Worm (Caenorhabditis elegans) whole organism, young adult: ENCODE results near the gene F20B6.4.
A peak's percentile ranks its signal among the peaks of the same experiment; 100 is the strongest.

Experiments used
- B0035.1 ChIP-seq: sonication (generic microtip); optimal IDR thresholded peaks from 2 replicates; lab custom pipeline; 2016; ENCODE audit warnings: missing genetic modification characterization, mild to moderate bottlenecking, missing compliant biosample characterization, missing genotype, missing genetic modification reagents
- F22D6.2 ChIP-seq: sonication (generic microtip); optimal IDR thresholded peaks from 2 replicates; lab custom pipeline; 2016; ENCODE audit warnings: mild to moderate bottlenecking, missing genetic modification characterization, missing compliant biosample characterization
- F33H1.4 ChIP-seq: fragments of 200-800 bp; sonication (Bioruptor generic); IDR thresholded peaks from 2 replicates; pipeline ENCODE4 v1.3.6; 2022; ENCODE audit warnings: missing genetic modification reagents, missing genetic modification characterization, missing compliant biosample characterization
- T26A5.8 ChIP-seq: sonication (generic microtip); optimal IDR thresholded peaks from 2 replicates; lab custom pipeline; 2016; ENCODE audit warnings: missing genetic modification characterization, missing compliant biosample characterization
- Y67H2A.10 ChIP-seq: fragments of 200-800 bp; sonication (Bioruptor generic); conservative IDR thresholded peaks from 2 replicates; pipeline ENCODE4 v1.3.6; 2022; ENCODE audit warnings: missing genetic modification reagents, missing genetic modification characterization, missing compliant biosample characterization
- Y95B8A.8 ChIP-seq: fragments of 200-800 bp; sonication (Bioruptor generic); IDR thresholded peaks from 2 replicates; pipeline ENCODE4 v1.3.6; 2022; ENCODE audit warnings: missing genetic modification reagents, missing genetic modification characterization, missing compliant biosample characterization
- ama-1 ChIP-seq, 3 experiments: fragments of 150-350 bp in 1 of 3; sonication (generic microtip) in 2 of 3; optimal IDR thresholded peaks; 2 replicates each; lab custom pipeline; 2014 to 2018; ENCODE audit warnings: missing biosample characterization in 2 of 3, missing genetic modification characterization in 2 of 3, missing genetic modification reagents in 2 of 3
- aptf-2 ChIP-seq: fragments of 200-800 bp; sonication (Bioruptor generic); conservative IDR thresholded peaks from 2 replicates; pipeline ENCODE4 v1.3.6; 2022; ENCODE audit warnings: missing genetic modification reagents, missing genetic modification characterization, missing compliant biosample characterization
- attf-5 ChIP-seq: fragments of 200-800 bp; sonication (Bioruptor generic); optimal IDR thresholded peaks from 2 replicates; lab custom pipeline; 2018; ENCODE audit warnings: mild to moderate bottlenecking, missing genetic modification characterization, missing compliant biosample characterization
- bed-2 ChIP-seq: fragments of 200-800 bp; sonication (Bioruptor generic); IDR thresholded peaks from 2 replicates; pipeline ENCODE4 v1.3.6; 2022; ENCODE audit warnings: missing genetic modification reagents, missing genetic modification characterization, missing compliant biosample characterization
- ccch-3 ChIP-seq: fragments of 200-800 bp; sonication (Bioruptor generic); optimal IDR thresholded peaks from 2 replicates; lab custom pipeline; 2018; ENCODE audit warnings: mild to moderate bottlenecking, missing genetic modification characterization, missing compliant biosample characterization
- cebp-1 ChIP-seq, 2 experiments: fragments of 200-800 bp in 1 of 2; sonication (Bioruptor generic) in 1 of 2; sonication (generic microtip) in 1 of 2; IDR thresholded peaks in 1 of 2; optimal IDR thresholded peaks in 1 of 2; 2 replicates each; pipeline versions ENCODE4 v1.3.6 to Lab custom; 2017 to 2022; ENCODE audit warnings: missing compliant biosample characterization in 2 of 2, missing genetic modification characterization in 2 of 2, mild to moderate bottlenecking in 1 of 2, missing genetic modification reagents in 1 of 2, moderate library complexity in 1 of 2
- ceh-40 ChIP-seq: fragments of 200-800 bp; sonication (Bioruptor generic); IDR thresholded peaks from 2 replicates; pipeline ENCODE4 v1.3.6; 2022; ENCODE audit warnings: missing genetic modification characterization, missing compliant biosample characterization
- ceh-91 ChIP-seq: fragments of 200-800 bp; sonication (Bioruptor generic); IDR thresholded peaks from 2 replicates; pipeline ENCODE4 v1.3.6; 2022; ENCODE audit warnings: missing genetic modification reagents, missing genetic modification characterization, missing compliant biosample characterization
- chd-7 ChIP-seq: sonication (generic microtip); optimal IDR thresholded peaks from 2 replicates; lab custom pipeline; 2016; ENCODE audit warnings: mild to moderate bottlenecking, missing genetic modification characterization, moderate library complexity, missing compliant biosample characterization
- dox-1 ChIP-seq: fragments of 200-800 bp; sonication (Bioruptor generic); IDR thresholded peaks from 2 replicates; pipeline ENCODE4 v1.3.6; 2022; ENCODE audit warnings: missing genetic modification reagents, missing genetic modification characterization, missing compliant biosample characterization
- efl-1 ChIP-seq: fragments of 150-350 bp; optimal IDR thresholded peaks from 2 replicates; lab custom pipeline; 2014; ENCODE audit warnings: missing biosample characterization, missing genetic modification reagents, missing genetic modification characterization
- egrh-3 ChIP-seq: fragments of 200-800 bp; sonication (Bioruptor generic); IDR thresholded peaks from 2 replicates; pipeline ENCODE4 v1.3.6; 2022; ENCODE audit warnings: missing genetic modification reagents, missing genetic modification characterization, missing compliant biosample characterization
- ekl-4 ChIP-seq: fragments of 200-800 bp; sonication (Bioruptor generic); IDR thresholded peaks from 2 replicates; pipeline ENCODE4 v1.3.6; 2022; ENCODE audit warnings: missing genetic modification reagents, missing genetic modification characterization, missing compliant biosample characterization
- hmg-1.2 ChIP-seq: fragments of 200-800 bp; sonication (Bioruptor generic); IDR thresholded peaks from 2 replicates; pipeline ENCODE4 v1.3.6; 2022; ENCODE audit warnings: missing genetic modification reagents, missing genetic modification characterization, missing compliant biosample characterization
- hrde-1 ChIP-seq: sonication (generic microtip); optimal IDR thresholded peaks from 2 replicates; lab custom pipeline; 2016; ENCODE audit warnings: missing genetic modification characterization, mild to moderate bottlenecking, missing compliant biosample characterization, moderate library complexity, missing genotype, missing genetic modification reagents, borderline replicate concordance
- lag-1 ChIP-seq: fragments of 200-800 bp; sonication (Bioruptor generic); IDR thresholded peaks from 2 replicates; pipeline ENCODE4 v1.3.6; 2022; ENCODE audit warnings: missing genetic modification reagents, missing genetic modification characterization, missing compliant biosample characterization
- let-607 ChIP-seq, 2 experiments: fragments of 200-800 bp in 1 of 2; sonication (Bioruptor generic) in 1 of 2; sonication (generic microtip) in 1 of 2; optimal IDR thresholded peaks; 2 replicates each; lab custom pipeline; 2016 to 2018; ENCODE audit warnings: mild to moderate bottlenecking in 2 of 2, missing compliant biosample characterization in 2 of 2, missing genetic modification characterization in 2 of 2, moderate library complexity in 2 of 2, missing genotype in 1 of 2
- lin-54 ChIP-seq: fragments of 200-800 bp; sonication (Bioruptor generic); optimal IDR thresholded peaks from 2 replicates; lab custom pipeline; 2018; ENCODE audit warnings: mild to moderate bottlenecking, missing genetic modification characterization, missing compliant biosample characterization
- madf-10 ChIP-seq: sonication (generic microtip); optimal IDR thresholded peaks from 2 replicates; lab custom pipeline; 2016; ENCODE audit warnings: mild to moderate bottlenecking, missing genetic modification characterization, missing compliant biosample characterization
- nfya-1 ChIP-seq: sonication (generic microtip); optimal IDR thresholded peaks from 2 replicates; lab custom pipeline; 2017; ENCODE audit warnings: antibody characterized with exemption, missing compliant biosample characterization, missing genetic modification characterization, borderline replicate concordance; ENCODE audit not compliant: insufficient read depth
- nhr-90 ChIP-seq: sonication (generic microtip); optimal IDR thresholded peaks from 2 replicates; lab custom pipeline; 2016; ENCODE audit warnings: missing genotype, mild to moderate bottlenecking, missing genetic modification characterization, missing compliant biosample characterization
- pha-4 ChIP-seq: fragments of 150-350 bp; sonication (generic microtip); optimal IDR thresholded peaks from 2 replicates; lab custom pipeline; 2014; ENCODE audit warnings: missing biosample characterization, missing genetic modification reagents, missing genetic modification characterization
- rcor-1 ChIP-seq: fragments of 200-800 bp; sonication (Bioruptor generic); IDR thresholded peaks from 2 replicates; pipeline ENCODE4 v1.3.6; 2022; ENCODE audit warnings: missing genetic modification reagents, missing genetic modification characterization, missing compliant biosample characterization
- sea-2 ChIP-seq: fragments of 200-800 bp; sonication (Bioruptor generic); IDR thresholded peaks from 2 replicates; pipeline ENCODE4 v1.3.6; 2022; ENCODE audit warnings: missing genetic modification characterization, missing compliant biosample characterization
- snpc-1.1 ChIP-seq: sonication (generic microtip); optimal IDR thresholded peaks from 2 replicates; lab custom pipeline; 2017; ENCODE audit warnings: missing genetic modification characterization, mild to moderate bottlenecking, missing compliant biosample characterization, antibody characterized with exemption, moderate library complexity, missing genotype, missing genetic modification reagents; ENCODE audit not compliant: insufficient read depth
- snpc-3.4 ChIP-seq: sonication (generic microtip); optimal IDR thresholded peaks from 2 replicates; lab custom pipeline; 2017; ENCODE audit warnings: missing genetic modification characterization, mild to moderate bottlenecking, missing compliant biosample characterization, antibody characterized with exemption, moderate library complexity, missing genotype, missing genetic modification reagents
- tbp1 ChIP-seq: fragments of 200-800 bp; sonication (Bioruptor generic); optimal IDR thresholded peaks from 2 replicates; lab custom pipeline; 2018; ENCODE audit warnings: mild to moderate bottlenecking, missing genetic modification characterization, missing compliant biosample characterization
- tbx-9 ChIP-seq: sonication (generic microtip); optimal IDR thresholded peaks from 2 replicates; lab custom pipeline; 2016; ENCODE audit warnings: borderline replicate concordance, missing genetic modification characterization, inconsistent platforms, missing compliant biosample characterization
- tlf-1 ChIP-seq: fragments of 200-800 bp; sonication (Bioruptor generic); optimal IDR thresholded peaks from 2 replicates; lab custom pipeline; 2018; ENCODE audit warnings: mild to moderate bottlenecking, missing genetic modification characterization, missing compliant biosample characterization
- xnd-1 ChIP-seq: sonication (generic microtip); optimal IDR thresholded peaks from 2 replicates; lab custom pipeline; 2016; ENCODE audit warnings: missing genotype, missing genetic modification reagents, missing genetic modification characterization, missing compliant biosample characterization
- zim-3 ChIP-seq: sonication (generic microtip); optimal IDR thresholded peaks from 2 replicates; lab custom pipeline; 2017; ENCODE audit warnings: mild to moderate bottlenecking, missing genetic modification characterization, moderate library complexity, missing compliant biosample characterization
- ztf-22 ChIP-seq: fragments of 200-800 bp; sonication (Bioruptor generic); optimal IDR thresholded peaks from 2 replicates; lab custom pipeline; 2018; ENCODE audit warnings: mild to moderate bottlenecking, missing genetic modification characterization, moderate library complexity, missing compliant biosample characterization
- ztf-26 ChIP-seq: sonication (generic microtip); optimal IDR thresholded peaks from 2 replicates; lab custom pipeline; 2017; ENCODE audit warnings: missing genetic modification characterization, missing compliant biosample characterization
- ztf-28 ChIP-seq: fragments of 200-800 bp; sonication (Bioruptor generic); IDR thresholded peaks from 2 replicates; pipeline ENCODE4 v1.3.6; 2022; ENCODE audit warnings: missing genetic modification reagents, missing genetic modification characterization, missing compliant biosample characterization
- ztf-6 ChIP-seq: fragments of 200-800 bp; sonication (Bioruptor generic); IDR thresholded peaks from 2 replicates; pipeline ENCODE4 v1.3.6; 2022; ENCODE audit warnings: missing genetic modification reagents, missing genetic modification characterization, missing compliant biosample characterization

Gene F20B6.4

DNA sequence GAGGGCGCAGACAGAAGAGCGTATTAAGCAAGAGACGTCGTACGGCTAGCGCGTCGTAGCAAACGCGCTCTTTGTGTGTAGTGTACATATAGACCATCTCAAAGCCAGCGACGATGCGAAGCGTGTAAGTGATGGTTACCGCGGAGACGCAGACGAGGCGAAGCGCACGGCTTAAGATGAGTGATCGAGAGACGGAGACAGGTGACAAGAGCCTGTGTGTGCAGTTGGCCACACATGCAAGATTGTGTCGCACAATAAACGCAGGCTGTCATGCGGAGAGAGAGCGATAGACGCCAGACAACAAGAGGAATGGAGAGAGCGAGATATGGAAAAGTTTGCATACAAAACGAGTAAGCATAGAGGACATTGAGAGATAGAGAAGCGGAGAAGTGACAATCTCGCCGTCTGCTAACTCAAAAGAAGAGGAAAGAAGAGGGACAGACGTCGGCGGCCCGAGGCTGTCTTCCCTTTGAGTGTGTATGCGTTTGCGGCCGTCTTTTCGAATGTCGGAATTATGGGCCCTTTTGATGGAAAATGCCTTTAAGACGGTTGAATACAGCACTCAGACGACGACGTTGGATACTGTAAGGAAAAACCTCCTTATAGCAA, 26.6 kb upstream of the F20B6.4 start (continued):
- TF ChIP-seq cebp-1 (GFP tag; IDR thresholded peaks at IDR 0.05; lab: Robert Waterston, UW) (0 out of 2 replicates have a peak, but pooled peaks have one; percentile 27), cebp-1 (tag; optimal IDR thresholded peaks at IDR 0.05; lab: Kevin White, UChicago) (peak; percentile 86), tbp1 (GFP tag; lab: Kevin White, UChicago) (peak; percentile 39), ztf-22 (GFP tag; lab: Kevin White, UChicago) (peak; percentile 17), hmg-1.2 (GFP tag; lab: Robert Waterston, UW) (peak; percentile 97), B0035.1 (tag; lab: Kevin White, UChicago) (peak; percentile 61), zim-3 (tag; lab: Kevin White, UChicago) (no peak), T26A5.8 (tag; lab: Kevin White, UChicago) (no peak), efl-1 (no peak), xnd-1 (no peak), Y95B8A.8 (GFP tag; lab: Robert Waterston, UW) (no peak), snpc-3.4 (tag; lab: Kevin White, UChicago) (no peak), hrde-1 (tag; lab: Kevin White, UChicago) (no peak), egrh-3 (no peak), F22D6.2 (tag; lab: Kevin White, UChicago) (no peak), chd-7 (tag; lab: Kevin White, UChicago) (peak; percentile 86), Y67H2A.10 (GFP tag; lab: Robert Waterston, UW) (no peak), ccch-3 (GFP tag; lab: Kevin White, UChicago) (no peak), ceh-40 (GFP tag; lab: Robert Waterston, UW) (no peak), ama-1 (optimal IDR thresholded peaks at IDR 0.05; lab: Kevin White, UChicago) (peak; percentile 56), ama-1 (GFP tag; optimal IDR thresholded peaks at IDR 0.05; lab: Kevin White, UChicago) (no peak), ztf-6 (GFP tag; lab: Robert Waterston, UW) (no peak), bed-2 (GFP tag; lab: Robert Waterston, UW) (no peak), let-607 (tag; optimal IDR thresholded peaks at IDR 0.05; lab: Kevin White, UChicago) (peak; percentile 44 to 82), tlf-1 (GFP tag; lab: Kevin White, UChicago) (peak; percentile 60), lin-54 (GFP tag; lab: Kevin White, UChicago) (peak; percentile 35), madf-10 (tag; lab: Kevin White, UChicago) (peak; percentile 28), tbx-9 (tag; lab: Kevin White, UChicago) (no peak), sea-2 (GFP tag; lab: Robert Waterston, UW) (no peak), snpc-1.1 (tag; lab: Kevin White, UChicago) (no peak), ztf-26 (peak; percentile 83), aptf-2 (GFP tag; lab: Robert Waterston, UW) (no peak), dox-1 (GFP tag; lab: Robert Waterston, UW) (peak; percentile 68), pha-4 (tag; lab: Kevin White, UChicago) (no peak), nfya-1 (tag; lab: Kevin White, UChicago) (no peak), F33H1.4 (GFP tag; lab: Robert Waterston, UW) (no peak)

DNA sequence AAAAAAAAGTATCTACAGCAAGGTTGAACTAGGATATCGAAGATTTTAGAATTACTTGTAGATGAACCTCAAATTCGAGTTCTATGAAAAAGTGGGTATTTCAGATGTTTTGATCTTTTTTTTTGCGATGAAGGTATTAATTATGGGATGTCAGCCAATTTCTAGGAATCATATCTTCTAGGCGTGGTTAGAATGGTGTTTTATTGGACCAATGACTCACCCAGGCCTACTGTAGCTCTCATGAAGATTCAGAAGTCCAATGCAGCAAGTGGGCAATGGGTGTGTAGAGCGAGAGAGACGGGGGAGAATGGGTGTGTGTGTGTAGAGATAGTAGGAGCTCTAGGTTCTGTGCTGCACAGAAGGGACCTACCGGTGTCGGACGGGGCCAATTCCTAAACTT, 25.9 kb upstream of the F20B6.4 start:
- TF ChIP-seq ztf-28 (GFP tag; lab: Robert Waterston, UW) = no peak
- no peak for TF ChIP-seq attf-5 (GFP tag; lab: Kevin White, UChicago)
- TF ChIP-seq nhr-90 (tag; lab: Kevin White, UChicago) = no peak
- no peak for TF ChIP-seq ceh-91 (GFP tag; lab: Robert Waterston, UW)
- no peak for TF ChIP-seq lag-1
- no peak for TF ChIP-seq ekl-4 (GFP tag; lab: Robert Waterston, UW)
- no peak for TF ChIP-seq dox-1 (GFP tag; lab: Robert Waterston, UW)
- TF ChIP-seq rcor-1 (GFP tag; lab: Robert Waterston, UW) = no peak
- TF ChIP-seq ztf-6 (GFP tag; lab: Robert Waterston, UW) = no peak
